Worm (Caenorhabditis elegans): ENCODE measurements around the gene F28B12.1.

F28B12.1 gene

DNA sequence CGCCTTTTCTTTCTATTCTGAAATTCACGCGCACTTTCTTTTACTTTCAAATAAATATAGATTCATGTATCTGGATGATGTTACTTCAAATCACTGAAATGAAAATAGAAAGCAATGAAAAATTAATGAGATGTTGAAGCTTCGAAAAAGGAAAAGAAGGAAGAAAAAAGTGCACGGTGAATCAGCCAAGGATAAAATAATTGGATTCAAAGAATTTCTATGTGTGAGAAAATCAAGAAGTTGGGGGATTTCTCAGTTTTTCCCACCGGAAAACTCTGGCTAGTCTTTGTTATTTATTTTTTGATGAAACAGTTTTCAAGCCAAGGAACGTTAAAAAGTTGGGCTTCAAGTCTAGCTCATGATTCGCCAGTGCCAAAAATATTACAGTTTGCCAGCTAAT is 9.0 kb downstream of the F28B12.1 start:
- no peak for TF ChIP-seq nhr-25 (tag; optimal IDR thresholded peaks at IDR 0.05)
- no peak for TF ChIP-seq ceh-16 (tag; optimal IDR thresholded peaks at IDR 0.05)
- TF ChIP-seq ztf-1 (GFP tag; conservative IDR thresholded peaks at IDR 0.05) = no peak

DNA sequence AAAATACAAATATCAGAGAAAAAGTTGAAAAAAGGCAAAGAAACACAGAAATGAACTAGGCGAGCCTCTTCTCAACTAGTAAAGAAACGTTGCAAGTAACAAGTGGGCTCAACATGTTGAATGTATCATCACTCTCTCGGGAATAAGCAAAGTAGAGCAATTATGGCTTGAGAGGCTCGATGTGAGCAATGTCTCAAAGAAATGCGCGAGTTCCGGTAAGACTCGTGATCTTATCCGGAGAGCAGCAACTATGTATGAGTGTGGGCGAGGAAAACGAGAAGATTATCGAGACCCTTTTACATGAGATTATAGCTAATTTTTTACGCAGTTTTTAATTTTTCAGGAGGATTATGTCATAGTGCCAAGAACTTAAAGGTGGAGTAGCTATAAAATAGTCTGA is 9.5 kb downstream of the F28B12.1 start:
- TF ChIP-seq lsy-2 (tag; optimal IDR thresholded peaks at IDR 0.05) (peak in 1 of 2 experiments; percentile 39), nhr-129 (tag; optimal IDR thresholded peaks at IDR 0.05) (peak; percentile 13), ztf-1 (GFP tag; conservative IDR thresholded peaks at IDR 0.05) (no peak), mab-5 (tag; optimal IDR thresholded peaks at IDR 0.05) (peak; percentile 28), nhr-12 (tag; optimal IDR thresholded peaks at IDR 0.05) (no peak), sma-9 (GFP tag; optimal IDR thresholded peaks at IDR 0.05) (peak; percentile 32), sma-9 (tag; optimal IDR thresholded peaks at IDR 0.05) (no peak)

DNA sequence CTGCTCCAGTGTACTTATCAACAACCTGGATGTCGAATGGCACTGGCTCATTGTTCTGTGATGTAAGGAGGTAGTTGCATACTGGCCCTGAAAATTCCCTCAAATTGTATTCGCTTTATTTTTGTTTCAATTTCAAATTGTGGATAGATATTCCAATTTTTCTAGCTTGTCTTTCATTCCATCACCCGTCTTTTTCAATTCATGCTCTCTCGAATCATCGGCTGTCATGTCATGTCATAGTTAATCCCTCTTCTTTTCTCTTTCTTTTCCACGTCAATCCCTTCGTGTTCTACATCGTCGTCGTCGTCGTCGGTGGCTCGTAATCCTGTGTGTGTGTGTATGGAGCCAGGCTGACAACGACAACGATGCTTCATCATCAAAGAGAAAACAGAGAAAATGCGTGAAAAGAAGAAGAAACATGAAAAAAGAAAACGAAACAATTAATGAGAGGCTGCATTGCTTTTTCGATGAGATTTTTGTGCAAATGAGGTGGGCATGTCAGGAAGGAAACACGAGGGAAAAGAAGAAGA is 13.0 kb downstream of the F28B12.1 start:
- no peak for TF ChIP-seq peb-1 (tag; optimal IDR thresholded peaks at IDR 0.05)
- TF ChIP-seq C34F6.9 (tag; optimal IDR thresholded peaks at IDR 0.05) = peak; percentile 21
- TF ChIP-seq sma-3 (GFP tag; optimal IDR thresholded peaks at IDR 0.05) = no peak
- no peak for TF ChIP-seq zag-1 (tag; optimal IDR thresholded peaks at IDR 0.05)
- no peak for TF ChIP-seq unc-62 (GFP tag; optimal IDR thresholded peaks at IDR 0.05)
- TF ChIP-seq elt-1 (tag; optimal IDR thresholded peaks at IDR 0.05) = no peak
- no peak for TF ChIP-seq elt-3 (tag; optimal IDR thresholded peaks at IDR 0.05)
- TF ChIP-seq nhr-237 (tag; optimal IDR thresholded peaks at IDR 0.05) = no peak
- TF ChIP-seq unc-55 (GFP tag; optimal IDR thresholded peaks at IDR 0.05) = peak; percentile 77
- TF ChIP-seq lsy-2 (tag; optimal IDR thresholded peaks at IDR 0.05) = peak in 1 of 2 experiments; percentile 2
- TF ChIP-seq nhr-11 (tag; optimal IDR thresholded peaks at IDR 0.05) = no peak
- no peak for TF ChIP-seq skn-1 (tag; optimal IDR thresholded peaks at IDR 0.05)
- no peak for TF ChIP-seq fos-1 (tag; optimal IDR thresholded peaks at IDR 0.05)
- peak; percentile 26 for TF ChIP-seq nhr-129 (tag; optimal IDR thresholded peaks at IDR 0.05)
- no peak for TF ChIP-seq ceh-16 (tag; optimal IDR thresholded peaks at IDR 0.05)
- no peak for TF ChIP-seq nhr-25 (tag; optimal IDR thresholded peaks at IDR 0.05)
- TF ChIP-seq lin-11 (tag; optimal IDR thresholded peaks at IDR 0.05) = no peak
- TF ChIP-seq dmd-4 (tag; optimal IDR thresholded peaks at IDR 0.05) = no peak
- no peak for TF ChIP-seq F13H6.1 (tag; optimal IDR thresholded peaks at IDR 0.05)
- TF ChIP-seq crh-2 (tag; optimal IDR thresholded peaks at IDR 0.05) = peak; percentile 0

DNA sequence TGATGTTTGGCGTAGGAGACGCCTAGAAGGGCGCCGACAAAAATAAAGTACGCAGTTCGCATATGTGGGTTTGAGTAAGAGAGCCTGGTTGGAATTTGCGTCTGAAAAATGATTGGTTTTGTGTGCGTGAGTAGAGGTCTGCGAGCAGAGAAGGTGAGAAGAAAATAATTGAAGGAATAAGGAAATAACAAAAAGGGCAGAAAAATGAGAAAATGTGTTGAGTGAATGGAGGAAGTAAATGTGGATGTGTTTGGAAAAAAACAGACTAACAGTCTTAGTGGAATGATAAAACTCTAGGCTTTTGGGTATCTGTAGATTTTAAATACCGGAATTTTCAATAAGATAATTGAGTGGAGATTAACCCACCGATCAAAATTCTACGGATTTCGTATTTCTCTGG is 13.9 kb downstream of the F28B12.1 start, which contains the start of gene casy-1:
Gene casy-1 (minus strand): TSS at position 101 of the 400 bp plus-strand sequence.
- TF ChIP-seq egl-27 (tag; optimal IDR thresholded peaks at IDR 0.05) (no peak), unc-39 (tag; optimal IDR thresholded peaks at IDR 0.05) (no peak), lin-11 (tag; optimal IDR thresholded peaks at IDR 0.05) (no peak), unc-55 (GFP tag; optimal IDR thresholded peaks at IDR 0.05) (no peak)

DNA sequence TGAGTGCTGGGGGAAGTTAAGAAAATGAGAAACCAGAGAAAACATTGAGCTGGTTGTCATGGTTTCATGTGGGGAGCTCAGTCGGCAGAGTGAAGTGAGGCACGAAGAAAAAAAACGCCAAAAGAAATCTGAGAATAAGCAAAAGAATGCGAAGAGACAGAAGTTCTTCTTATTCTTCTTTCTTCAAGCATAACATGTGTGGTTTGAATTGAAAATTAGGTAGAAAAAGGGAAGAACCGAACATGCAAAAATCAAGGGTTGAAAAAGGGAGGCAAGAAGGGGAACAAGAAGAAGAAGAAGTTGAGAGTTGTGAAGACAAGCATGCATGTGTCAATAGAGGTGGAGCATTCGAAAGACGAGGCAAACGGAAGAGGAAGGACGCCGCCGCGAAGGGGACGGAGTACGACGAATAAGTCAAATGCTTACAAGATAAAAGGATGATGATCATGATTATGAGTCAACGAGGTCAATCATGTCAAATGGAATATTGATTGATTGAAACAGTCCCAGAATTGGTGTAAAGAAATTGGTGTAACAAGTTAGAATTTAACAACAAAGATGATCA is 15.2 kb downstream of the F28B12.1 start:
- TF ChIP-seq ceh-16 (tag; optimal IDR thresholded peaks at IDR 0.05) (no peak), lin-11 (tag; optimal IDR thresholded peaks at IDR 0.05) (no peak), nhr-129 (tag; optimal IDR thresholded peaks at IDR 0.05) (no peak), ztf-11 (tag; optimal IDR thresholded peaks at IDR 0.05) (no peak), ztf-4 (tag; optimal IDR thresholded peaks at IDR 0.05) (no peak), C34F6.9 (tag; optimal IDR thresholded peaks at IDR 0.05) (peak; percentile 13), nhr-6 (tag; optimal IDR thresholded peaks at IDR 0.05) (no peak)

DNA sequence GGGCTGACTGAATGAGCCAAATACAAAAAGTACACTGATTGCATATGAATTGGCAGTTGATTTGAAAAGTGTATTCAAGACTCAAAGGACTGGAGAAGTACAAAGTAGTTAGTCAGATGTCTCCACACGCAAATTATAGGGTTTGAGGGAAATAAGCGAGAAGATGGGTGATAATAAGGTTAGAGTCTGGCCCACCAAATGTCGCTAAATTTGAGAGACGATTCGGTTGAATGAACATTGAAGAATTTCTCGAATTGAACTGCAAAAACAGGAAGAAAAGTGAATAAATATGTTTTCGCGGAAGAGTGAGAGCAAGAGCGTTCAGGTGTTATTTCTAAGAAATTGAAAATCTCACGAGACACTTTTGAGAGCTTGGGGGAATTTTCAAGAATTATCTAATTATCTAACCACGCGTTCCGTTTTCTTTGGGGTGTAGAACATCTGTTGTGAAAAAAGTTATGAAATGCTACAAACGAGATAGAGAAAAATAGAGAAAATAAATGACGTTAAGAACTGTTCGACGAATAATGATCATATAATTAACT is 16.9 kb downstream of the F28B12.1 start:
- no peak for TF ChIP-seq unc-39 (tag; optimal IDR thresholded peaks at IDR 0.05)
- TF ChIP-seq gmeb-1 (tag; optimal IDR thresholded peaks at IDR 0.05) = no peak
- TF ChIP-seq nhr-21 (tag; optimal IDR thresholded peaks at IDR 0.05) = peak; percentile 52
- TF ChIP-seq lsy-2 (tag; optimal IDR thresholded peaks at IDR 0.05) = peak in 1 of 2 experiments; percentile 1
- no peak for TF ChIP-seq skn-1 (tag; optimal IDR thresholded peaks at IDR 0.05)

Measured in whole organism, L2 larva.